Worm (Caenorhabditis elegans) whole organism, L4 larva: ENCODE measurements around the gene mvb-12.

Experiments
- F37D6.2 ChIP-seq: sonication (generic microtip); optimal IDR thresholded peaks from 2 replicates; lab custom pipeline; 2016; ENCODE audit warnings: mild to moderate bottlenecking, missing genetic modification characterization, missing compliant biosample characterization
- aly-2 ChIP-seq: sonication (generic microtip); optimal IDR thresholded peaks from 2 replicates; lab custom pipeline; 2018; ENCODE audit warnings: missing biosample characterization, missing genetic modification characterization
- fos-1 ChIP-seq: fragments of 150-350 bp; optimal IDR thresholded peaks from 2 replicates; lab custom pipeline; 2014; ENCODE audit warnings: missing biosample characterization, missing genetic modification characterization
- lin-1 ChIP-seq: fragments of 200-800 bp; sonication (Bioruptor generic); IDR thresholded peaks from 2 replicates; pipeline ENCODE4 v1.3.6; 2022; ENCODE audit warnings: missing genetic modification reagents, missing genetic modification characterization, missing compliant biosample characterization
- lin-13 ChIP-seq: fragments of 150-350 bp; optimal IDR thresholded peaks from 2 replicates; lab custom pipeline; 2014; ENCODE audit warnings: missing biosample characterization, missing genetic modification reagents, missing genetic modification characterization
- lin-15B ChIP-seq: fragments of 150-350 bp; sonication (generic microtip); optimal IDR thresholded peaks from 3 replicates; lab custom pipeline; 2014; ENCODE audit warnings: missing biosample characterization, missing genetic modification characterization
- nhr-237 ChIP-seq: sonication (generic microtip); optimal IDR thresholded peaks from 2 replicates; lab custom pipeline; 2017; ENCODE audit warnings: missing biosample characterization, missing genetic modification characterization
- nhr-25 ChIP-seq: sonication (generic microtip); optimal IDR thresholded peaks from 2 replicates; lab custom pipeline; 2017; ENCODE audit warnings: missing genetic modification characterization, mild to moderate bottlenecking, missing compliant biosample characterization, antibody characterized with exemption, moderate library complexity, borderline replicate concordance; ENCODE audit not compliant: insufficient read depth
- saeg-2 ChIP-seq: fragments of 200-800 bp; sonication (Bioruptor generic); IDR thresholded peaks from 2 replicates; pipeline ENCODE4 v1.3.6; 2022; ENCODE audit warnings: missing genetic modification reagents, missing genetic modification characterization, missing compliant biosample characterization
- set-16 ChIP-seq: fragments of 200-800 bp; sonication (Bioruptor generic); IDR thresholded peaks from 2 replicates; pipeline ENCODE4 v1.3.6; 2022; ENCODE audit warnings: missing genetic modification reagents, missing genetic modification characterization, missing compliant biosample characterization
- skn-1 ChIP-seq: fragments of 150-350 bp; optimal IDR thresholded peaks from 2 replicates; lab custom pipeline; 2014; ENCODE audit warnings: missing biosample characterization, missing genetic modification characterization
- snpc-1.2 ChIP-seq: fragments of 200-800 bp; sonication (Bioruptor generic); IDR thresholded peaks from 2 replicates; pipeline ENCODE4 v1.3.6; 2022; ENCODE audit warnings: missing genetic modification reagents, missing genetic modification characterization, missing compliant biosample characterization
- zag-1 ChIP-seq: fragments of 150-350 bp; optimal IDR thresholded peaks from 2 replicates; lab custom pipeline; 2014; ENCODE audit warnings: missing biosample characterization, missing genetic modification characterization

DNA sequence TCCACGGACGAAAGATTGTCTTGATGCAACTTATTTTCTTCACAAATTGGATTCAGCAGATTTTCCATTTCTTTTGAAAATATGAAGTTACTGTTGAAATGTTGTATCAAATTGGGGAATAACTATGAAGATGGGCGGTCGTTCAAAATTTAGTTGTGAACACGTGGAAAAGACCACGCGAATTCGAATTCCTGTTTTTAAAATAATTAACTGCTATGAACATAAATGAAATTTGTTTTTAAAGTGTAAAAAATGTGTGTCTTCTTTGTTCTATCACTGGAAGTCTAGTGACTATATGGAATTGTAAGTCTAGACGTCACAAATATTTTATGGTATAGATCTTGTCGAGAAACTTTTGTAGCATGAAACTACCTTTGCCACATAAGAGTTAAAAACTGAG, 8.1 kb downstream of the mvb-12 start, which contains the start of gene C06A6.7:
- TF ChIP-seq lin-1 (GFP tag; lab: Robert Waterston, UW) (no peak), lin-15B (tag; lab: Kevin White, UChicago) (no peak), nhr-237 (tag; lab: Kevin White, UChicago) (no peak), snpc-1.2 (GFP tag; lab: Robert Waterston, UW) (no peak), zag-1 (tag; lab: Kevin White, UChicago) (no peak), aly-2 (tag; lab: Kevin White, UChicago) (no peak), saeg-2 (GFP tag; lab: Robert Waterston, UW) (no peak), fos-1 (no peak), F37D6.2 (tag; lab: Kevin White, UChicago) (no peak), skn-1 (tag; lab: Kevin White, UChicago) (no peak), nhr-25 (no peak), lin-13 (no peak), set-16 (GFP tag; lab: Robert Waterston, UW) (no peak)
